Fruit fly (Drosophila melanogaster) whole organism, prepupa: ENCODE measurements around the gene Pdp1.

Source experiments
- CG31627 ChIP-seq: fragments of 200-800 bp; sonication (Bioruptor generic); optimal IDR thresholded peaks from 3 replicates; lab custom pipeline; 2016; ENCODE audit warnings: missing biosample characterization, missing genetic modification characterization
- CG4318 ChIP-seq: fragments of 200-800 bp; sonication (Bioruptor generic); optimal IDR thresholded peaks from 3 replicates; lab custom pipeline; 2017; ENCODE audit warnings: missing biosample characterization, mild to moderate bottlenecking, missing genetic modification characterization
- CG6854 ChIP-seq: fragments of 200-800 bp; sonication (Bioruptor generic); optimal IDR thresholded peaks from 2 replicates; lab custom pipeline; 2017; ENCODE audit warnings: missing biosample characterization, mild to moderate bottlenecking, missing genetic modification characterization
- svp ChIP-seq: fragments of 200-800 bp; sonication (Bioruptor generic); peaks from one replicate; lab custom pipeline; 2016; ENCODE audit warnings: missing biosample characterization, missing genetic modification characterization

DNA sequence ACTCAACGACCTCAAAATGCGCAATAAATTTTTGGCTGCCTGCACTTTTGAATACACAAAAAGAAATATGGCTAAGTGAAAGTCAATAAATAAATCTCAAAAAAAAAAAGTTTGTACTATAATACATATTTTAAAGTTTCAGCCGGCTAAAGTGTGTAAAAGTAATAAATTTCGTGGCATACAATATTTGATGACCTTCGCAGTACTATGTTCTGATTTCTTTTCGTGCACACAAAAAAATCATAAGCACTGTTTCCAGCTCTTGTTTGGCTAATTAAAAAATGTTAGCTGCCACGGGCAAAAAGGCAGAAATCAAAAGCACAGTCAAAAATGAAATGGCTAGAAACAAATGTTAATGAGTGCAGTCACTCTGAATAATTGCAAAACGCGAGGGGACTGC is 74.9 kb downstream of the Pdp1 start:
- no peak for TF ChIP-seq CG4318 (GFP tag; lab: Kevin White, UChicago)
- no peak for TF ChIP-seq CG6854 (GFP tag; lab: Kevin White, UChicago)
- peak; percentile 87 for TF ChIP-seq CG31627 (GFP tag; lab: Kevin White, UChicago)
- TF ChIP-seq svp (GFP tag; lab: Kevin White, UChicago), result no peak
